Worm (Caenorhabditis elegans): ENCODE results near the gene R09H10.2.

R09H10.2 gene

DNA sequence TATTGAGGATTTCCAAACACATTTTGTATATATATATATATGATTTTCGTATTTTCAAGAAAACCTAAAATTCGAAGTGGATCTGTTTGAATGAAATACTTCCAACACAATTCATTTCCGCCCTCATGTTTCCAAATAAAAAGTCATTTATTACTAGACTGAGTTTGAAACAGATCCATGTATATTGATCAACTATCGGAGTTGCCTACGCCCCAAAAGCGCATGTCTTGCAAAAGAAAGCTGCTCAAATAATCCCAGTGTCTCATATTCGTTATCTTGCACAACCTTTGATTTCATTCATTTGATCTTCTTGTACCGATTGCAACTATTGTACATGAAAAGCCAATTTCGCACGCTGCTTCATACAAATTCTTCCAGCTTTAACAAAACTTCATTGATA, at the start of gene R09H10.2:
TSS of gene R09H10.2 (plus strand) at position 301 of the 400 bp plus-strand sequence.
- TF ChIP-seq nhr-237 (tag; optimal IDR thresholded peaks at IDR 0.05) (no peak), ham-2 (GFP tag; optimal IDR thresholded peaks at IDR 0.05) (no peak), sem-2 (GFP tag; optimal IDR thresholded peaks at IDR 0.05) (no peak), ceh-83 (GFP tag; optimal IDR thresholded peaks at IDR 0.05) (no peak), lin-32 (GFP tag; optimal IDR thresholded peaks at IDR 0.05) (no peak), pha-4 (tag; optimal IDR thresholded peaks at IDR 0.05) (no peak), nhr-76 (tag; optimal IDR thresholded peaks at IDR 0.05) (no peak), nhr-28 (tag; optimal IDR thresholded peaks at IDR 0.05) (no peak), unc-39 (tag; optimal IDR thresholded peaks at IDR 0.05) (no peak), ces-1 (GFP tag; optimal IDR thresholded peaks at IDR 0.05) (no peak), elt-3 (tag; optimal IDR thresholded peaks at IDR 0.05) (no peak), tbx-8 (GFP tag; optimal IDR thresholded peaks at IDR 0.05) (no peak), hlh-1 (tag; optimal IDR thresholded peaks at IDR 0.05) (no peak), snpc-4 (tag; optimal IDR thresholded peaks at IDR 0.05) (no peak), M03D4.4 (tag; optimal IDR thresholded peaks at IDR 0.05) (no peak)

DNA sequence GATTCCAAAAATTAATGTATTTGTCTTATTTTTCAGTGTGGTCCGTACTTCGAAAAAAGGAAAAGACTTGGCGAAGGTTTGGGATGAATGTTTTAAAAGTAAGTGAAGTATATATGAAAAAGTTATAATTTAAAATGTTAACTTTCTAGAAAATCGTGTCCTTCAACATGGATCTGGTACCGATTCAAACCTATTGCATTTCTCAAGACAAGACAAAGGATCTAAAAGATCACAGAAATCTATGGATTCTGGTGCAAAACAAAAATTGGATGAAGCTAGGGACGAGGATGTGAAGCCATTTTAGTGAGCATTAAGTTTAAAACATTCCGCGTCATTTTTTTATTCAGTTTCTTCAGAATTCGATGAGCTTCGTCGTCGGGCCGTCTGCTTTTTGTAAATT, 47.8 kb upstream of the R09H10.2 start, which contains the start of gene zim-2:
TSS of gene zim-2 (plus strand) at position 301 of the 400 bp plus-strand sequence.
- TF ChIP-seq lin-32 (GFP tag; optimal IDR thresholded peaks at IDR 0.05) (no peak), ham-2 (GFP tag; optimal IDR thresholded peaks at IDR 0.05) (no peak), elt-3 (tag; optimal IDR thresholded peaks at IDR 0.05) (no peak), lsy-2 (tag; optimal IDR thresholded peaks at IDR 0.05) (no peak), lin-13 (tag; optimal IDR thresholded peaks at IDR 0.05) (no peak), ces-1 (GFP tag; optimal IDR thresholded peaks at IDR 0.05) (no peak), ceh-39 (tag; optimal IDR thresholded peaks at IDR 0.05) (no peak), hlh-1 (tag; optimal IDR thresholded peaks at IDR 0.05) (no peak), nhr-28 (tag; optimal IDR thresholded peaks at IDR 0.05) (no peak), bed-3 (GFP tag; optimal IDR thresholded peaks at IDR 0.05) (no peak), flh-1 (GFP tag; optimal IDR thresholded peaks at IDR 0.05) (no peak)

DNA sequence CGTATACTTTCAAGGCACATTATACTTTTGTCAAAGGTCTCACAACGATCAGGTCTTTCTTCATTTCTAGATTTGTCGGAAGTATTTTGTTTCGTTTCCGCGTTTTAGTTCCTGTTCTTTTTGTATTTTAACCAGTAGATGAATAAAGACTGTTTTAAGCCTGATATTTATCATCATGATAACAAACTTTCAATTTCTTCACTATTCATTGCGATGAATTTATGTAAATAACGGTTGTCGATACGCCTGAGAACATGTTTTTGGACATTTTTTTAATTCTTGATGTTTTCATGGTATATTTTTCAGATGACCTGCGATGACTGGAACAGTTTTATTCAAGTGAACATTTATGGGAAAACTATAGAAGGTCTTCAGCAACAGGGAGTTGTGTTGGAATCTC, 44.3 kb upstream of the R09H10.2 start, which contains the start of gene zim-3:
TSS of gene zim-3 (plus strand) at position 301 of the 400 bp plus-strand sequence.
- TF ChIP-seq nhr-76 (tag; optimal IDR thresholded peaks at IDR 0.05): no peak
- no peak for TF ChIP-seq ces-1 (GFP tag; optimal IDR thresholded peaks at IDR 0.05)
- TF ChIP-seq M03D4.4 (tag; optimal IDR thresholded peaks at IDR 0.05): no peak
- no peak for TF ChIP-seq sptf-1 (tag; optimal IDR thresholded peaks at IDR 0.05)
- TF ChIP-seq nhr-237 (tag; optimal IDR thresholded peaks at IDR 0.05): no peak
- TF ChIP-seq cnd-1 (tag; optimal IDR thresholded peaks at IDR 0.05): no peak
- TF ChIP-seq ceh-83 (GFP tag; optimal IDR thresholded peaks at IDR 0.05): no peak
- no peak for TF ChIP-seq sem-2 (GFP tag; optimal IDR thresholded peaks at IDR 0.05)
- TF ChIP-seq mls-2 (tag; optimal IDR thresholded peaks at IDR 0.05): no peak
- no peak for TF ChIP-seq elt-1 (tag; optimal IDR thresholded peaks at IDR 0.05; ENCODE audit: borderline replicate concordance, insufficient read depth)
- TF ChIP-seq lin-13 (tag; optimal IDR thresholded peaks at IDR 0.05): no peak
- no peak for TF ChIP-seq ceh-43 (GFP tag; optimal IDR thresholded peaks at IDR 0.05)
- no peak for TF ChIP-seq unc-39 (tag; optimal IDR thresholded peaks at IDR 0.05)
- TF ChIP-seq pha-4 (tag; optimal IDR thresholded peaks at IDR 0.05): no peak
- no peak for TF ChIP-seq hlh-1 (tag; optimal IDR thresholded peaks at IDR 0.05)
- no peak for TF ChIP-seq nhr-28 (tag; optimal IDR thresholded peaks at IDR 0.05)

DNA sequence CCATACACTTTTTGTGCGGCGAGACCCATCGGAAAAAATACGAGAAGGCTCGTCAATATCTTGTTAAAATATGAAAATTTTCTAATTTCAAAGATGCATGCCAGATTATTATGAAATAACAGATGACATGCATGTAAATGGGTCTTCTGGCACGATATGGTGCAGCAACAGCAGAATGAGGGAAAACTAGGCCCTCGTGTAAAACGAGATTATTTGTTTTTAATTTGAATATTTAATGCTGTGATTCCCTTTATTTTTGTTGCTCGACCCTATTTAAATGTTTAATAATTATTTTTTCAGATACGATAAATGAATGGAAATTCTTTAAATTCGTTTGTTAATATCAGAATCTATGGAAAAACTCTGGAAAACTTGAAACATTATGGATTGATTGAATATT, 41.1 kb upstream of the R09H10.2 start, which contains the start of gene him-8:
TSS of gene him-8 (plus strand) at position 301 of the 400 bp plus-strand sequence.
- TF ChIP-seq drap-1 (GFP tag; optimal IDR thresholded peaks at IDR 0.05): no peak
- no peak for TF ChIP-seq ceh-43 (GFP tag; optimal IDR thresholded peaks at IDR 0.05)
- TF ChIP-seq ceh-83 (GFP tag; optimal IDR thresholded peaks at IDR 0.05): no peak
- TF ChIP-seq blmp-1 (tag; optimal IDR thresholded peaks at IDR 0.05): no peak
- TF ChIP-seq nhr-28 (tag; optimal IDR thresholded peaks at IDR 0.05): no peak
- no peak for TF ChIP-seq nhr-237 (tag; optimal IDR thresholded peaks at IDR 0.05)
- TF ChIP-seq mls-2 (tag; optimal IDR thresholded peaks at IDR 0.05): no peak
- TF ChIP-seq pha-4 (tag; optimal IDR thresholded peaks at IDR 0.05): no peak
- no peak for TF ChIP-seq bed-3 (GFP tag; optimal IDR thresholded peaks at IDR 0.05)
- no peak for TF ChIP-seq mab-5 (tag; optimal IDR thresholded peaks at IDR 0.05)
- TF ChIP-seq nhr-12 (tag; optimal IDR thresholded peaks at IDR 0.05): no peak
- no peak for TF ChIP-seq zip-8 (tag; optimal IDR thresholded peaks at IDR 0.05)
- TF ChIP-seq hlh-1 (tag; optimal IDR thresholded peaks at IDR 0.05): no peak
- TF ChIP-seq lin-32 (GFP tag; optimal IDR thresholded peaks at IDR 0.05): no peak
- no peak for TF ChIP-seq ham-2 (GFP tag; optimal IDR thresholded peaks at IDR 0.05)
- TF ChIP-seq sem-2 (GFP tag; optimal IDR thresholded peaks at IDR 0.05): no peak
- TF ChIP-seq flh-1 (GFP tag; optimal IDR thresholded peaks at IDR 0.05): no peak

DNA sequence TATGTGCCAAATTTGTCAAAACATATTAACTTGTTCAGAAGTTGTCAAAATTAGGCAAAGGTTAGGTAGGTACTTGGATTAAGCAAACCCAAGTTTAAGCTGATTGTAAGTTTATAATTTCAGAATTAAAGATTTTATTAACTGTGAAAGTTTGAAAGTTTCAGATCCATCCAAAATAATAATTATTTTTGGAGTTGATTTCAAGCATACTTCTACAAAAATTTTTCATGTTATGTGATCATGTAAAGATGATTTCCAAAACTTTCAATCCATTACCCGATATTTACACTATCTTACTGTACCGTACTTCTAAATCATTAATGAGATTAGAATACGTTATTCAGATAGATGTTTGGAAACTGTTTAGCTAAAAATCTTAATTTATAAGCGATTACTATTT, 38.1 kb upstream of the R09H10.2 start:
- no peak for TF ChIP-seq nhr-12 (tag; optimal IDR thresholded peaks at IDR 0.05)
- no peak for TF ChIP-seq tbx-8 (GFP tag; optimal IDR thresholded peaks at IDR 0.05)
- TF ChIP-seq unc-62 (GFP tag; optimal IDR thresholded peaks at IDR 0.05): no peak
- TF ChIP-seq ces-1 (GFP tag; optimal IDR thresholded peaks at IDR 0.05): no peak
- TF ChIP-seq lin-32 (GFP tag; optimal IDR thresholded peaks at IDR 0.05): no peak
- no peak for TF ChIP-seq ham-2 (GFP tag; optimal IDR thresholded peaks at IDR 0.05)
- TF ChIP-seq ceh-39 (tag; optimal IDR thresholded peaks at IDR 0.05): no peak
